Worm (Caenorhabditis elegans) whole organism, L4/young adult: Measurements from ENCODE around the gene srxa-1.

Experiments used
- W03F9.2 ChIP-seq: fragments of 150-350 bp; optimal IDR thresholded peaks from 2 replicates; lab custom pipeline; 2014; ENCODE audit warnings: missing biosample characterization, missing genetic modification characterization
- him-1 ChIP-seq: sonication (generic microtip); optimal IDR thresholded peaks from 2 replicates; lab custom pipeline; 2016; ENCODE audit warnings: missing genotype, missing genetic modification reagents, missing genetic modification characterization, missing compliant biosample characterization

- TF ChIP-seq W03F9.2 (no peak), him-1 (tag; lab: Kevin White, UChicago) (no peak)
Measured at ce11 chrV:20747964-20748363, 16.1 kb downstream of the srxa-1 start.
